Worm (Caenorhabditis elegans): ENCODE results near the gene srh-27.

ce11 chrII:12459422-12459821 lies 11.1 kb downstream of the srh-27 start, which contains the start of gene tag-281:
- TF ChIP-seq tbx-2 (tag; optimal IDR thresholded peaks at IDR 0.05) (no peak), odd-2 (tag; optimal IDR thresholded peaks at IDR 0.05) (no peak), ceh-9 (tag; optimal IDR thresholded peaks at IDR 0.05) (no peak), hlh-30 (tag; optimal IDR thresholded peaks at IDR 0.05; ENCODE audit: insufficient read depth) (no peak), ttx-3 (tag; optimal IDR thresholded peaks at IDR 0.05) (no peak), dve-1 (tag; optimal IDR thresholded peaks at IDR 0.05) (no peak)
